Worm (Caenorhabditis elegans): ENCODE measurements around the gene ZK795.3.
A peak's percentile ranks its signal among the peaks of the same experiment; 100 is the strongest.

The ZK795.3 gene

ce11 chrIV:12558925-12559450, at the start of gene ZK795.3, which contains the start of gene ZK795.2:
Gene ZK795.3 (plus strand): TSS chrIV:12559365.
Gene ZK795.2 (minus strand): TSS chrIV:12558975.
- TF ChIP-seq elt-1 (tag; optimal IDR thresholded peaks at IDR 0.05; ENCODE audit: borderline replicate concordance, insufficient read depth) (no peak), ces-1 (GFP tag; optimal IDR thresholded peaks at IDR 0.05) (peak; percentile 53), nhr-237 (tag; optimal IDR thresholded peaks at IDR 0.05) (peak; percentile 45), snpc-4 (tag; optimal IDR thresholded peaks at IDR 0.05) (no peak), pha-4 (tag; optimal IDR thresholded peaks at IDR 0.05) (peak; percentile 15), hlh-1 (tag; optimal IDR thresholded peaks at IDR 0.05) (peak; percentile 0), lsy-2 (tag; optimal IDR thresholded peaks at IDR 0.05) (peak; percentile 64)

ce11 chrIV:12520150-12520549, 39.0 kb upstream of the ZK795.3 start, which contains the start of gene tsp-4:
Gene tsp-4 (minus strand): TSS chrIV:12520250.
- TF ChIP-seq lin-13 (tag; optimal IDR thresholded peaks at IDR 0.05) = no peak
- TF ChIP-seq flh-1 (GFP tag; optimal IDR thresholded peaks at IDR 0.05) = no peak
- no peak for TF ChIP-seq mls-2 (tag; optimal IDR thresholded peaks at IDR 0.05)
- TF ChIP-seq ceh-43 (GFP tag; optimal IDR thresholded peaks at IDR 0.05) = no peak
- TF ChIP-seq mab-5 (tag; optimal IDR thresholded peaks at IDR 0.05) = no peak
- no peak for TF ChIP-seq ham-2 (GFP tag; optimal IDR thresholded peaks at IDR 0.05)
- no peak for TF ChIP-seq M03D4.4 (tag; optimal IDR thresholded peaks at IDR 0.05)
- no peak for TF ChIP-seq nhr-2 (tag; optimal IDR thresholded peaks at IDR 0.05)
- TF ChIP-seq unc-39 (tag; optimal IDR thresholded peaks at IDR 0.05) = no peak
- no peak for TF ChIP-seq ceh-39 (tag; optimal IDR thresholded peaks at IDR 0.05)
- TF ChIP-seq lsy-2 (tag; optimal IDR thresholded peaks at IDR 0.05) = no peak
- TF ChIP-seq nhr-28 (tag; optimal IDR thresholded peaks at IDR 0.05) = no peak
- no peak for TF ChIP-seq hlh-1 (tag; optimal IDR thresholded peaks at IDR 0.05)
- no peak for TF ChIP-seq cnd-1 (tag; optimal IDR thresholded peaks at IDR 0.05)
- TF ChIP-seq unc-120 (tag; optimal IDR thresholded peaks at IDR 0.05; ENCODE audit: poor library complexity, severe bottlenecking) = no peak
- no peak for TF ChIP-seq tbx-8 (GFP tag; optimal IDR thresholded peaks at IDR 0.05)
- TF ChIP-seq nhr-12 (tag; optimal IDR thresholded peaks at IDR 0.05) = no peak
- TF ChIP-seq elt-1 (tag; optimal IDR thresholded peaks at IDR 0.05; ENCODE audit: borderline replicate concordance, insufficient read depth) = no peak
- no peak for TF ChIP-seq nhr-237 (tag; optimal IDR thresholded peaks at IDR 0.05)
- TF ChIP-seq nhr-76 (tag; optimal IDR thresholded peaks at IDR 0.05) = no peak

ce11 chrIV:12522521-12522920, 36.6 kb upstream of the ZK795.3 start, which contains the start of gene sru-13:
Gene sru-13 (minus strand): TSS chrIV:12522621.
- TF ChIP-seq ceh-39 (tag; optimal IDR thresholded peaks at IDR 0.05) = no peak
- no peak for TF ChIP-seq sptf-1 (tag; optimal IDR thresholded peaks at IDR 0.05)
- no peak for TF ChIP-seq ceh-83 (GFP tag; optimal IDR thresholded peaks at IDR 0.05)
- TF ChIP-seq elt-3 (tag; optimal IDR thresholded peaks at IDR 0.05) = no peak
- TF ChIP-seq hlh-1 (tag; optimal IDR thresholded peaks at IDR 0.05) = no peak
- no peak for TF ChIP-seq zip-8 (tag; optimal IDR thresholded peaks at IDR 0.05)
- no peak for TF ChIP-seq pha-4 (tag; optimal IDR thresholded peaks at IDR 0.05)
- no peak for TF ChIP-seq elt-1 (tag; optimal IDR thresholded peaks at IDR 0.05; ENCODE audit: borderline replicate concordance, insufficient read depth)
- no peak for TF ChIP-seq flh-1 (GFP tag; optimal IDR thresholded peaks at IDR 0.05)
- TF ChIP-seq ceh-43 (GFP tag; optimal IDR thresholded peaks at IDR 0.05) = no peak
- no peak for TF ChIP-seq sem-2 (GFP tag; optimal IDR thresholded peaks at IDR 0.05)

- TF ChIP-seq nhr-28 (tag; optimal IDR thresholded peaks at IDR 0.05) (no peak), nhr-12 (tag; optimal IDR thresholded peaks at IDR 0.05) (no peak), blmp-1 (tag; optimal IDR thresholded peaks at IDR 0.05) (no peak), elt-3 (tag; optimal IDR thresholded peaks at IDR 0.05) (no peak), elt-1 (tag; optimal IDR thresholded peaks at IDR 0.05; ENCODE audit: borderline replicate concordance, insufficient read depth) (no peak), zip-8 (tag; optimal IDR thresholded peaks at IDR 0.05) (no peak), pha-4 (tag; optimal IDR thresholded peaks at IDR 0.05) (no peak), nhr-237 (tag; optimal IDR thresholded peaks at IDR 0.05) (no peak), lsy-2 (tag; optimal IDR thresholded peaks at IDR 0.05) (no peak), ceh-43 (GFP tag; optimal IDR thresholded peaks at IDR 0.05) (no peak), ces-1 (GFP tag; optimal IDR thresholded peaks at IDR 0.05) (no peak), bed-3 (GFP tag; optimal IDR thresholded peaks at IDR 0.05) (no peak), sem-2 (GFP tag; optimal IDR thresholded peaks at IDR 0.05) (no peak), snpc-4 (tag; optimal IDR thresholded peaks at IDR 0.05) (no peak), nhr-2 (tag; optimal IDR thresholded peaks at IDR 0.05) (no peak), lin-13 (tag; optimal IDR thresholded peaks at IDR 0.05) (no peak), mep-1 (tag; optimal IDR thresholded peaks at IDR 0.05) (no peak), mab-5 (tag; optimal IDR thresholded peaks at IDR 0.05) (no peak), ceh-83 (GFP tag; optimal IDR thresholded peaks at IDR 0.05) (no peak)
These were observed 33.8 kb upstream of the ZK795.3 start, which contains the start of gene eak-4 for ce11 chrIV:12525409-12525808. Gene eak-4 (minus strand): TSS chrIV:12525509.

Data from whole organism, mixed stage, embryonic.